Worm (Caenorhabditis elegans) whole organism, L1 larva: ENCODE results near the gene F14H3.6.

Source experiments
- alr-1 ChIP-seq: fragments of 200-800 bp; sonication (Bioruptor generic); optimal IDR thresholded peaks from 2 replicates; lab custom pipeline; 2018; ENCODE audit warnings: borderline replicate concordance, mild to moderate bottlenecking, missing genetic modification characterization, missing compliant biosample characterization
- elt-3 ChIP-seq, 6 experiments: fragments of 150-350 bp in 1 of 6; sonication (generic microtip); optimal IDR thresholded peaks; 2 replicates each; lab custom pipeline; 2017 to 2018; ENCODE audit warnings: missing biosample characterization in 6 of 6, missing genetic modification characterization in 6 of 6, inconsistent platforms in 1 of 6
- fkh-4 ChIP-seq: sonication (generic microtip); optimal IDR thresholded peaks from 2 replicates; lab custom pipeline; 2016; ENCODE audit warnings: missing compliant biosample characterization, missing genetic modification characterization, borderline replicate concordance
- lsy-2 ChIP-seq, 2 experiments: fragments of 150-350 bp; optimal IDR thresholded peaks; 2 replicates each; lab custom pipeline; 2014; ENCODE audit warnings: missing biosample characterization in 2 of 2, missing genetic modification characterization in 2 of 2
- mdl-1 ChIP-seq, 2 experiments: fragments of 150-350 bp; optimal IDR thresholded peaks; 2 replicates each; lab custom pipeline; 2014 to 2017; ENCODE audit warnings: missing biosample characterization in 2 of 2, missing genetic modification characterization in 2 of 2, inconsistent platforms in 1 of 2
- nhr-237 ChIP-seq: fragments of 150-350 bp; optimal IDR thresholded peaks from 2 replicates; lab custom pipeline; 2014; ENCODE audit warnings: missing biosample characterization, missing genetic modification characterization
- snpc-4 ChIP-seq: fragments of 150-350 bp; optimal IDR thresholded peaks from 2 replicates; lab custom pipeline; 2014; ENCODE audit warnings: missing biosample characterization, missing genetic modification characterization
- zag-1 ChIP-seq: fragments of 150-350 bp; optimal IDR thresholded peaks from 2 replicates; lab custom pipeline; 2014; ENCODE audit warnings: missing biosample characterization, missing genetic modification characterization

ce11 chrV:16103594-16103993 is 44.9 kb upstream of the F14H3.6 start, which contains the start of gene argk-1:
- no peak for TF ChIP-seq zag-1 (tag; lab: Kevin White, UChicago)
- TF ChIP-seq fkh-4 (tag; lab: Kevin White, UChicago): no peak
- TF ChIP-seq alr-1 (tag; lab: Kevin White, UChicago): no peak
- TF ChIP-seq elt-3 (tag; optimal IDR thresholded peaks at IDR 0.05; lab: Kevin White, UChicago): no peak
- TF ChIP-seq lsy-2 (tag; optimal IDR thresholded peaks at IDR 0.05; lab: Kevin White, UChicago): no peak
- TF ChIP-seq nhr-237 (tag; lab: Kevin White, UChicago): no peak
- no peak for TF ChIP-seq snpc-4
- TF ChIP-seq mdl-1 (tag; optimal IDR thresholded peaks at IDR 0.05; lab: Kevin White, UChicago): no peak
